Fruit fly (Drosophila melanogaster) whole organism, embryonic: ENCODE measurements around the gene spz5.

Source experiments
- Abd-B ChIP-seq: fragments of 200-800 bp; sonication (Bioruptor generic); optimal IDR thresholded peaks from 2 replicates; lab custom pipeline; 2018; ENCODE audit warnings: missing biosample characterization, mild to moderate bottlenecking, missing genetic modification characterization, moderate library complexity
- Asciz ChIP-seq: fragments of 200-800 bp; sonication (Bioruptor generic); optimal IDR thresholded peaks from 2 replicates; lab custom pipeline; 2017; ENCODE audit warnings: missing biosample characterization, mild to moderate bottlenecking, missing genetic modification characterization, missing genetic modification reagents
- CG11247 ChIP-seq: fragments of 200-800 bp; sonication (Bioruptor generic); IDR thresholded peaks from 2 replicates; pipeline ENCODE4 v1.3.6; 2022; ENCODE audit warnings: missing biosample characterization, missing genetic modification characterization
- CG13287 ChIP-seq: fragments of 200-800 bp; sonication (Bioruptor generic); IDR thresholded peaks from 2 replicates; pipeline ENCODE4 v1.3.6; 2022; ENCODE audit warnings: missing biosample characterization, missing genetic modification characterization; ENCODE audit not compliant: partially characterized antibody
- CG13894 ChIP-seq: fragments of 200-800 bp; sonication (Bioruptor generic); optimal IDR thresholded peaks from 3 replicates; lab custom pipeline; 2018; ENCODE audit warnings: missing biosample characterization, mild to moderate bottlenecking, missing genetic modification characterization, moderate library complexity
- CG14014 ChIP-seq: fragments of 200-800 bp; sonication (Bioruptor generic); IDR thresholded peaks from 2 replicates; pipeline ENCODE4 v1.3.6; 2022; ENCODE audit warnings: missing biosample characterization, missing genetic modification characterization
- CG1529 ChIP-seq: fragments of 200-800 bp; sonication (Bioruptor generic); optimal IDR thresholded peaks from 3 replicates; lab custom pipeline; 2018; ENCODE audit warnings: missing biosample characterization, missing genetic modification characterization
- CG1603 ChIP-seq: fragments of 200-800 bp; sonication (Bioruptor generic); optimal IDR thresholded peaks from 2 replicates; lab custom pipeline; 2019; ENCODE audit warnings: missing biosample characterization, mild to moderate bottlenecking, missing genetic modification characterization, moderate library complexity
- CG18262 ChIP-seq: fragments of 200-800 bp; optimal IDR thresholded peaks from 3 replicates; lab custom pipeline; 2019; ENCODE audit warnings: missing biosample characterization, mild to moderate bottlenecking, missing genetic modification characterization, moderate library complexity
- CG2116 ChIP-seq: fragments of 200-800 bp; sonication (Bioruptor generic); optimal IDR thresholded peaks from 3 replicates; lab custom pipeline; 2018; ENCODE audit warnings: missing biosample characterization, mild to moderate bottlenecking, missing genetic modification characterization
- CG2199 ChIP-seq: fragments of 200-800 bp; sonication (Bioruptor generic); IDR thresholded peaks from 3 replicates; pipeline ENCODE4 v1.3.6; 2022; ENCODE audit warnings: missing biosample characterization, missing genetic modification characterization
- CG2678 ChIP-seq: fragments of 200-800 bp; sonication (Bioruptor generic); optimal IDR thresholded peaks from 3 replicates; lab custom pipeline; 2019; ENCODE audit warnings: missing biosample characterization, mild to moderate bottlenecking, missing genetic modification characterization, moderate library complexity
- CG2875 ChIP-seq: fragments of 200-800 bp; sonication (Bioruptor generic); optimal IDR thresholded peaks from 2 replicates; lab custom pipeline; 2017; ENCODE audit warnings: missing biosample characterization, mild to moderate bottlenecking, missing genetic modification characterization, missing genetic modification reagents
- CG31365 ChIP-seq: fragments of 200-800 bp; sonication (Bioruptor generic); optimal IDR thresholded peaks from 2 replicates; lab custom pipeline; 2018; ENCODE audit warnings: missing biosample characterization, mild to moderate bottlenecking, missing genetic modification characterization
- CG31388 ChIP-seq: fragments of 200-800 bp; sonication (Bioruptor generic); optimal IDR thresholded peaks from 2 replicates; lab custom pipeline; 2016; ENCODE audit warnings: missing biosample characterization, missing genetic modification characterization
- CG42726 ChIP-seq: fragments of 200-800 bp; sonication (Bioruptor generic); IDR thresholded peaks from 2 replicates; pipeline ENCODE4 v1.3.6; 2022; ENCODE audit warnings: missing biosample characterization, missing genetic modification characterization; ENCODE audit not compliant: partially characterized antibody
- CG4404 ChIP-seq: fragments of 200-800 bp; sonication (Bioruptor generic); IDR thresholded peaks from 2 replicates; pipeline ENCODE4 v1.3.6; 2022; ENCODE audit warnings: missing biosample characterization, missing genetic modification characterization
- CG4424 ChIP-seq: fragments of 200-800 bp; sonication (Bioruptor generic); optimal IDR thresholded peaks from 3 replicates; lab custom pipeline; 2016; ENCODE audit warnings: missing biosample characterization, missing genetic modification characterization
- CG5245 ChIP-seq: fragments of 200-800 bp; sonication (Bioruptor generic); optimal IDR thresholded peaks from 3 replicates; lab custom pipeline; 2016; ENCODE audit warnings: missing biosample characterization, missing genetic modification characterization
- CG6765 ChIP-seq: fragments of 200-800 bp; sonication (Bioruptor generic); optimal IDR thresholded peaks from 3 replicates; lab custom pipeline; 2017; ENCODE audit warnings: missing biosample characterization, mild to moderate bottlenecking, missing genetic modification characterization
- CG7556 ChIP-seq: fragments of 200-800 bp; sonication (Bioruptor generic); optimal IDR thresholded peaks from 2 replicates; lab custom pipeline; 2017; ENCODE audit warnings: missing biosample characterization, mild to moderate bottlenecking, missing genetic modification characterization
- CTCF ChIP-seq: fragments of 200-800 bp; sonication (Bioruptor generic); optimal IDR thresholded peaks from 2 replicates; lab custom pipeline; 2017; ENCODE audit warnings: missing biosample characterization, mild to moderate bottlenecking, missing genetic modification characterization, moderate library complexity
- Dfd ChIP-seq, 2 experiments: fragments of >200 bp; optimal IDR thresholded peaks; 2 replicates each; lab custom pipeline; 2017; ENCODE audit warnings: missing biosample characterization in 2 of 2, missing genetic modification characterization in 2 of 2
- Dip2 ChIP-seq: fragments of 200-800 bp; sonication (Bioruptor generic); IDR thresholded peaks from 2 replicates; pipeline ENCODE4 v1.3.6; 2022; ENCODE audit warnings: missing biosample characterization, missing genetic modification characterization
- Ets65A ChIP-seq: fragments of 200-800 bp; sonication (Bioruptor generic); peaks from one replicate; lab custom pipeline; 2016; ENCODE audit warnings: missing biosample characterization, missing genetic modification characterization
- Hmr ChIP-seq: fragments of 200-800 bp; sonication (Bioruptor generic); optimal IDR thresholded peaks from 3 replicates; lab custom pipeline; 2017; ENCODE audit warnings: mild to moderate bottlenecking, missing biosample characterization, missing genetic modification reagents, missing genetic modification characterization
- Hr78 ChIP-seq, 2 experiments: fragments of 200-800 bp in 1 of 2; fragments of >200 bp in 1 of 2; sonication (Bioruptor generic) in 1 of 2; optimal IDR thresholded peaks; 2 replicates each; lab custom pipeline; 2017 to 2019; ENCODE audit warnings: missing biosample characterization in 2 of 2, missing genetic modification characterization in 2 of 2, mild to moderate bottlenecking in 1 of 2, moderate library complexity in 1 of 2
- NfI ChIP-seq: fragments of 200-800 bp; sonication (Bioruptor generic); optimal IDR thresholded peaks from 3 replicates; lab custom pipeline; 2018; ENCODE audit warnings: missing biosample characterization, mild to moderate bottlenecking, missing genetic modification characterization, moderate library complexity
- Rx ChIP-seq: fragments of 200-800 bp; sonication (Bioruptor generic); IDR thresholded peaks from 2 replicates; pipeline ENCODE4 v1.3.6; 2022; ENCODE audit warnings: missing biosample characterization, missing genetic modification characterization
- Six4 ChIP-seq: fragments of 200-800 bp; sonication (Bioruptor generic); optimal IDR thresholded peaks from 2 replicates; lab custom pipeline; 2016; ENCODE audit warnings: missing biosample characterization, missing genetic modification characterization
- Ssrp ChIP-seq: fragments of 200-800 bp; sonication (Bioruptor generic); optimal IDR thresholded peaks from 2 replicates; lab custom pipeline; 2018; ENCODE audit warnings: missing biosample characterization, mild to moderate bottlenecking, missing genetic modification characterization, moderate library complexity
- ab ChIP-seq: fragments of 200-800 bp; sonication (Bioruptor generic); optimal IDR thresholded peaks from 2 replicates; lab custom pipeline; 2016; ENCODE audit warnings: missing biosample characterization, missing genetic modification characterization
- amos ChIP-seq: fragments of 200-800 bp; sonication (Bioruptor generic); IDR thresholded peaks from 2 replicates; pipeline ENCODE4 v1.3.6; 2022; ENCODE audit warnings: missing biosample characterization, missing genetic modification characterization; ENCODE audit not compliant: partially characterized antibody
- bowl ChIP-seq: fragments of 200-800 bp; sonication (Bioruptor generic); IDR thresholded peaks from 2 replicates; pipeline ENCODE4 v1.3.6; 2022; ENCODE audit warnings: missing biosample characterization, missing genetic modification characterization
- cato ChIP-seq: fragments of 200-800 bp; sonication (Bioruptor generic); optimal IDR thresholded peaks from 2 replicates; lab custom pipeline; 2016; ENCODE audit warnings: missing biosample characterization, missing genetic modification characterization, borderline replicate concordance
- danr ChIP-seq: fragments of 200-800 bp; sonication (Bioruptor generic); IDR thresholded peaks from 2 replicates; pipeline ENCODE4 v1.3.6; 2022; ENCODE audit warnings: missing biosample characterization, missing genetic modification characterization
- gfzf ChIP-seq: fragments of 200-800 bp; sonication (Bioruptor generic); optimal IDR thresholded peaks from 2 replicates; lab custom pipeline; 2016; ENCODE audit warnings: missing biosample characterization, mild to moderate bottlenecking, missing genetic modification characterization, moderate library complexity
- hb ChIP-seq: fragments of 200-800 bp; sonication (Bioruptor generic); IDR thresholded peaks from 3 replicates; pipeline ENCODE4 v1.3.6; 2022; ENCODE audit warnings: missing biosample characterization, missing genetic modification characterization; ENCODE audit not compliant: partially characterized antibody
- jumu ChIP-seq: fragments of 200-800 bp; sonication (Bioruptor generic); optimal IDR thresholded peaks from 3 replicates; lab custom pipeline; 2016; ENCODE audit warnings: missing biosample characterization, missing genetic modification characterization
- lola ChIP-seq, 3 experiments: fragments of >200 bp in 2 of 3; fragments of 200-800 bp in 1 of 3; sonication (Bioruptor generic) in 1 of 3; optimal IDR thresholded peaks; 2 replicates each; lab custom pipeline; 2017 to 2019; ENCODE audit warnings: missing biosample characterization in 3 of 3, missing genetic modification characterization in 3 of 3, mild to moderate bottlenecking in 1 of 3, moderate library complexity in 1 of 3
- nerfin-2 ChIP-seq: fragments of 200-800 bp; sonication (Bioruptor generic); IDR thresholded peaks from 2 replicates; pipeline ENCODE4 v1.3.6; 2022; ENCODE audit warnings: missing biosample characterization, missing genetic modification characterization; ENCODE audit not compliant: partially characterized antibody
- pzg ChIP-seq: fragments of 200-800 bp; sonication (Bioruptor generic); optimal IDR thresholded peaks from 3 replicates; lab custom pipeline; 2018; ENCODE audit warnings: missing biosample characterization, mild to moderate bottlenecking, missing genetic modification characterization, moderate library complexity
- run ChIP-seq: fragments of 200-800 bp; sonication (Bioruptor generic); optimal IDR thresholded peaks from 3 replicates; lab custom pipeline; 2018; ENCODE audit warnings: missing biosample characterization, mild to moderate bottlenecking, missing genetic modification characterization
- sc ChIP-seq, 3 experiments: fragments of >200 bp in 2 of 3; fragments of 200-800 bp in 1 of 3; sonication (Bioruptor generic) in 1 of 3; optimal IDR thresholded peaks; 2 replicates in 2 of 3; 3 replicates in 1 of 3; lab custom pipeline; 2017; ENCODE audit warnings: mild to moderate bottlenecking in 1 of 3, missing biosample characterization in 1 of 3, missing genetic modification characterization in 1 of 3, missing genetic modification reagents in 1 of 3
- stwl ChIP-seq: fragments of 200-800 bp; sonication (Bioruptor generic); optimal IDR thresholded peaks from 3 replicates; lab custom pipeline; 2018; ENCODE audit warnings: missing biosample characterization, mild to moderate bottlenecking, missing genetic modification characterization, moderate library complexity
- tgo ChIP-seq: fragments of 200-800 bp; sonication (Bioruptor generic); IDR thresholded peaks from 3 replicates; pipeline ENCODE4 v1.3.6; 2022; ENCODE audit warnings: missing biosample characterization, missing genetic modification characterization
- trh ChIP-seq: fragments of 200-800 bp; sonication (Bioruptor generic); optimal IDR thresholded peaks from 2 replicates; lab custom pipeline; 2016; ENCODE audit warnings: missing biosample characterization, missing genetic modification characterization
- tx ChIP-seq: fragments of 200-800 bp; sonication (Bioruptor generic); optimal IDR thresholded peaks from 2 replicates; lab custom pipeline; 2016; ENCODE audit warnings: missing biosample characterization, missing genetic modification characterization
- vnd ChIP-seq: fragments of 200-800 bp; sonication (Bioruptor generic); IDR thresholded peaks from 3 replicates; pipeline ENCODE4 v1.3.6; 2022; ENCODE audit warnings: missing biosample characterization, missing genetic modification characterization; ENCODE audit not compliant: partially characterized antibody
- zfh2 ChIP-seq: fragments of 200-800 bp; sonication (Bioruptor generic); optimal IDR thresholded peaks from 2 replicates; lab custom pipeline; 2016; ENCODE audit warnings: missing biosample characterization, missing genetic modification characterization

spz5 gene

DNA sequence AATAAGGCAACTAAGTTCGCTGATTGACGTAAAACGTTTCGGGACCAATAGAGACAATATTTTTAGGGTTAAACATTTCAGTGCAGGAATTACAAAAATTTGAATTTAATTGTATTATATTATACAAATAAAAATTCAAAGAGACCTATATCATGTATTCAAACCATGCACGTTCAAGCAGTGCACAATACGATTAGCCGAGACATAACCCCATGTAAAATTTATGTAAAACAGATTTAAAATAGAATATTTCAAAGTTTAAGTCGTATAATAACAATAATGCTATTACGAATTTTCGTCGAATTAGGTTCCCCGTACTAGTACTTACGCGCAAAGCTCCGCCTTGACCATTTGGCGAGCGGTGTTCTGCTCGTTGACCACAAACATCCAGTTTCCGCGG is 6.4 kb downstream of the spz5 start (continued):
- TF ChIP-seq cato (GFP tag; lab: Kevin White, UChicago) (no peak), Hr78 (GFP tag; optimal IDR thresholded peaks at IDR 0.05; lab: Kevin White, UChicago) (no peak), CG42726 (GFP tag; lab: Robert Waterston, UW) (peak; percentile 59; the same call in 1 of the 2 replicates), trh (GFP tag; lab: Kevin White, UChicago) (no peak), amos (GFP tag; lab: Robert Waterston, UW) (peak; percentile 32; the same call in 1 of the 2 replicates), Asciz (GFP tag; lab: Kevin White, UChicago) (no peak), hb (GFP tag; lab: Robert Waterston, UW) (no peak), tx (GFP tag; lab: Kevin White, UChicago) (no peak), CG31365 (peak; percentile 88), CG6765 (no peak), CG13894 (tag; lab: Kevin White, UChicago) (no peak), CG2875 (GFP tag; lab: Kevin White, UChicago) (no peak), run (tag; lab: Kevin White, UChicago) (no peak), CG14014 (GFP tag; lab: Robert Waterston, UW) (no peak), CG4424 (GFP tag; lab: Kevin White, UChicago) (no peak), CG13287 (GFP tag; lab: Robert Waterston, UW) (no peak), tgo (GFP tag; lab: Robert Waterston, UW) (no peak), CG31388 (no peak), vnd (no peak), NfI (GFP tag; lab: Kevin White, UChicago) (no peak), CG7556 (GFP tag; lab: Kevin White, UChicago) (no peak), CG2116 (GFP tag; lab: Kevin White, UChicago) (no peak), CG11247 (GFP tag; lab: Robert Waterston, UW) (no peak), CTCF (peak; percentile 79), bowl (GFP tag; lab: Robert Waterston, UW) (no peak), zfh2 (GFP tag; lab: Kevin White, UChicago) (no peak), stwl (tag; lab: Kevin White, UChicago) (peak; percentile 45), sc (optimal IDR thresholded peaks at IDR 0.05; lab: Kevin White, UChicago) (no peak), sc (GFP tag; optimal IDR thresholded peaks at IDR 0.05; lab: Kevin White, UChicago) (no peak), Ssrp (tag; lab: Kevin White, UChicago) (peak; percentile 20), Rx (no peak), gfzf (GFP tag; lab: Kevin White, UChicago) (no peak), pzg (GFP tag; lab: Kevin White, UChicago) (no peak), CG1529 (GFP tag; lab: Kevin White, UChicago) (no peak), nerfin-2 (GFP tag; lab: Robert Waterston, UW) (no peak), CG1603 (no peak), Dfd (GFP tag; optimal IDR thresholded peaks at IDR 0.05; lab: Kevin White, UChicago) (peak in 1 of 2 experiments; percentile 33), Abd-B (GFP tag; lab: Kevin White, UChicago) (peak; percentile 62), CG2199 (peak; percentile 94), CG18262 (no peak), lola (GFP tag; optimal IDR thresholded peaks at IDR 0.05; lab: Kevin White, UChicago) (no peak), jumu (GFP tag; lab: Kevin White, UChicago) (no peak), CG2678 (no peak), ab (GFP tag; lab: Kevin White, UChicago) (no peak), Hmr (GFP tag; lab: Kevin White, UChicago) (no peak), Six4 (GFP tag; lab: Kevin White, UChicago) (no peak), CG4404 (GFP tag; lab: Robert Waterston, UW) (no peak), Dip2 (no peak), Ets65A (peak; percentile 7), CG5245 (no peak), danr (no peak)
